Worm (Caenorhabditis elegans): ENCODE results near the gene ttr-54.

- TF ChIP-seq elt-2 (tag; optimal IDR thresholded peaks at IDR 0.05) = no peak
- no peak for TF ChIP-seq rnt-1 (tag; optimal IDR thresholded peaks at IDR 0.05)
Measured at ce11 chrIV:10135817-10136216, 19.8 kb upstream of the ttr-54 start, which contains the start of gene K08F4.5.

Measured in whole organism, L1 larva.